Fruit fly (Drosophila melanogaster) whole organism, prepupa: ENCODE measurements around the gene Brd.

Experiments used
- CG1621 ChIP-seq: fragments of 200-800 bp; sonication (Bioruptor generic); optimal IDR thresholded peaks from 3 replicates; lab custom pipeline; 2018; ENCODE audit warnings: missing biosample characterization, mild to moderate bottlenecking, missing genetic modification characterization
- CG6792 ChIP-seq: fragments of 200-800 bp; sonication (Bioruptor generic); optimal IDR thresholded peaks from 3 replicates; lab custom pipeline; 2016; ENCODE audit warnings: missing biosample characterization, missing genetic modification characterization
- CG6854 ChIP-seq: fragments of 200-800 bp; sonication (Bioruptor generic); optimal IDR thresholded peaks from 2 replicates; lab custom pipeline; 2017; ENCODE audit warnings: missing biosample characterization, mild to moderate bottlenecking, missing genetic modification characterization
- Eip75B ChIP-seq: fragments of 200-800 bp; sonication (Bioruptor generic); optimal IDR thresholded peaks from 3 replicates; lab custom pipeline; 2016; ENCODE audit warnings: missing biosample characterization, missing genetic modification characterization
- Eip93F ChIP-seq: fragments of 200-800 bp; sonication (Bioruptor generic); optimal IDR thresholded peaks from 2 replicates; lab custom pipeline; 2016; ENCODE audit warnings: missing biosample characterization, mild to moderate bottlenecking, missing genetic modification characterization
- Hr39 ChIP-seq: fragments of 200-800 bp; sonication (Bioruptor generic); optimal IDR thresholded peaks from 2 replicates; lab custom pipeline; 2016; ENCODE audit warnings: missing biosample characterization, missing genetic modification characterization
- Lpt ChIP-seq: fragments of 200-800 bp; sonication (Bioruptor generic); optimal IDR thresholded peaks from 3 replicates; lab custom pipeline; 2016; ENCODE audit warnings: missing biosample characterization, missing genetic modification characterization
- OdsH ChIP-seq: fragments of 200-800 bp; sonication (Bioruptor generic); optimal IDR thresholded peaks from 3 replicates; lab custom pipeline; 2016; ENCODE audit warnings: missing biosample characterization, missing genetic modification characterization
- Sox14 ChIP-seq: fragments of 200-800 bp; sonication (Bioruptor generic); optimal IDR thresholded peaks from 3 replicates; lab custom pipeline; 2016; ENCODE audit warnings: missing biosample characterization, missing genetic modification characterization
- fkh ChIP-seq: fragments of 200-800 bp; sonication (Bioruptor generic); optimal IDR thresholded peaks from 3 replicates; lab custom pipeline; 2017; ENCODE audit warnings: missing biosample characterization, mild to moderate bottlenecking, missing genetic modification characterization, moderate library complexity
- pdm3 ChIP-seq: fragments of 200-800 bp; sonication (Bioruptor generic); optimal IDR thresholded peaks from 3 replicates; lab custom pipeline; 2016; ENCODE audit warnings: missing biosample characterization, missing genetic modification characterization

dm6 chr3L:14986340-14986916, 14.0 kb downstream of the Brd start:
- TF ChIP-seq CG1621 (tag; lab: Kevin White, UChicago): no peak
- no peak for TF ChIP-seq Eip93F (GFP tag; lab: Kevin White, UChicago)
- no peak for TF ChIP-seq fkh (GFP tag; lab: Kevin White, UChicago)
- TF ChIP-seq CG6854: no peak
- TF ChIP-seq Lpt (GFP tag; lab: Kevin White, UChicago): no peak
- no peak for TF ChIP-seq Sox14 (GFP tag; lab: Kevin White, UChicago)
- no peak for TF ChIP-seq OdsH (GFP tag; lab: Kevin White, UChicago)
- no peak for TF ChIP-seq Eip75B
- TF ChIP-seq pdm3 (GFP tag; lab: Kevin White, UChicago): no peak
- TF ChIP-seq CG6792 (GFP tag; lab: Kevin White, UChicago): no peak
- TF ChIP-seq Hr39: no peak
